Fruit fly (Drosophila melanogaster) whole organism, embryonic: ENCODE data around the gene CG1840.
A peak's percentile ranks its signal among the peaks of the same experiment; 100 is the strongest.

Experiments used
- B-H2 ChIP-seq: fragments of 200-800 bp; sonication (Bioruptor generic); optimal IDR thresholded peaks from 2 replicates; lab custom pipeline; 2018; ENCODE audit warnings: missing biosample characterization, mild to moderate bottlenecking, missing genetic modification characterization
- BEAF-32 ChIP-seq: fragments of 200-800 bp; sonication (Bioruptor generic); optimal IDR thresholded peaks from 3 replicates; lab custom pipeline; 2017; ENCODE audit warnings: missing biosample characterization, missing genetic modification characterization, mild to moderate bottlenecking, moderate library complexity, missing genetic modification reagents
- CG12744 ChIP-seq: fragments of 200-800 bp; sonication (Bioruptor generic); optimal IDR thresholded peaks from 2 replicates; lab custom pipeline; 2016; ENCODE audit warnings: missing biosample characterization, missing genetic modification characterization
- CG13624 ChIP-seq: fragments of 200-800 bp; sonication (Bioruptor generic); optimal IDR thresholded peaks from 2 replicates; lab custom pipeline; 2016; ENCODE audit warnings: missing biosample characterization, missing genetic modification characterization
- CG16779 ChIP-seq: fragments of 200-800 bp; sonication (Bioruptor generic); IDR thresholded peaks from 2 replicates; pipeline ENCODE4 v1.3.6; 2022; ENCODE audit warnings: missing biosample characterization, missing genetic modification characterization
- CG17612 ChIP-seq: fragments of 200-800 bp; sonication (Bioruptor generic); IDR thresholded peaks from 2 replicates; pipeline ENCODE4 v1.3.6; 2022; ENCODE audit warnings: missing biosample characterization, missing genetic modification characterization
- CG2116 ChIP-seq: fragments of 200-800 bp; sonication (Bioruptor generic); optimal IDR thresholded peaks from 3 replicates; lab custom pipeline; 2018; ENCODE audit warnings: missing biosample characterization, mild to moderate bottlenecking, missing genetic modification characterization
- CG2678 ChIP-seq: fragments of 200-800 bp; sonication (Bioruptor generic); optimal IDR thresholded peaks from 3 replicates; lab custom pipeline; 2019; ENCODE audit warnings: missing biosample characterization, mild to moderate bottlenecking, missing genetic modification characterization, moderate library complexity
- CG33557 ChIP-seq: fragments of 200-800 bp; sonication (Bioruptor generic); optimal IDR thresholded peaks from 2 replicates; lab custom pipeline; 2019; ENCODE audit warnings: missing biosample characterization, mild to moderate bottlenecking, missing genetic modification characterization, moderate library complexity
- CG8359 ChIP-seq: fragments of 200-800 bp; sonication (Bioruptor generic); optimal IDR thresholded peaks from 2 replicates; lab custom pipeline; 2017; ENCODE audit warnings: missing biosample characterization, mild to moderate bottlenecking, missing genetic modification characterization, borderline replicate concordance
- D19A ChIP-seq: fragments of 200-800 bp; optimal IDR thresholded peaks from 3 replicates; lab custom pipeline; 2019; ENCODE audit warnings: missing biosample characterization, mild to moderate bottlenecking, missing genetic modification characterization, moderate library complexity
- Dll ChIP-seq: fragments of 200-800 bp; sonication (Bioruptor generic); IDR thresholded peaks from 4 replicates; pipeline ENCODE4 v1.3.6; 2022; ENCODE audit warnings: missing biosample characterization, missing genetic modification characterization; ENCODE audit not compliant: partially characterized antibody
- Ets97D ChIP-seq: fragments of 200-800 bp; sonication (Bioruptor generic); optimal IDR thresholded peaks from 3 replicates; lab custom pipeline; 2016; ENCODE audit warnings: missing biosample characterization, missing genetic modification characterization
- Gug ChIP-seq: fragments of 200-800 bp; sonication (Bioruptor generic); IDR thresholded peaks from 4 replicates; pipeline ENCODE4 v1.3.6; 2022; ENCODE audit warnings: missing biosample characterization, missing genetic modification characterization
- HLH4C ChIP-seq: fragments of 200-800 bp; sonication (Bioruptor generic); IDR thresholded peaks from 3 replicates; pipeline ENCODE4 v1.3.6; 2022; ENCODE audit warnings: missing biosample characterization, missing genetic modification characterization; ENCODE audit not compliant: partially characterized antibody
- HmgZ ChIP-seq: fragments of 200-800 bp; sonication (Bioruptor generic); optimal IDR thresholded peaks from 2 replicates; lab custom pipeline; 2018; ENCODE audit warnings: missing biosample characterization, mild to moderate bottlenecking, missing genetic modification characterization
- Hr3 ChIP-seq: fragments of 200-800 bp; sonication (Bioruptor generic); optimal IDR thresholded peaks from 3 replicates; lab custom pipeline; 2016; ENCODE audit warnings: missing biosample characterization, missing genetic modification characterization
- MBD-R2 ChIP-seq: fragments of 200-800 bp; sonication (Bioruptor generic); IDR thresholded peaks from 2 replicates; pipeline ENCODE4 v1.3.6; 2022; ENCODE audit warnings: missing biosample characterization, missing genetic modification characterization
- Meics ChIP-seq: fragments of 200-800 bp; sonication (Bioruptor generic); optimal IDR thresholded peaks from 2 replicates; lab custom pipeline; 2017; ENCODE audit warnings: missing biosample characterization, mild to moderate bottlenecking, missing genetic modification characterization
- NfI ChIP-seq: fragments of 200-800 bp; sonication (Bioruptor generic); optimal IDR thresholded peaks from 3 replicates; lab custom pipeline; 2018; ENCODE audit warnings: missing biosample characterization, mild to moderate bottlenecking, missing genetic modification characterization, moderate library complexity
- Side ChIP-seq: fragments of 200-800 bp; sonication (Bioruptor generic); optimal IDR thresholded peaks from 2 replicates; lab custom pipeline; 2016; ENCODE audit warnings: missing biosample characterization, missing genetic modification characterization
- Taf1 ChIP-seq: fragments of 200-800 bp; sonication (Bioruptor generic); IDR thresholded peaks from 2 replicates; pipeline ENCODE4 v1.3.6; 2022; ENCODE audit warnings: missing biosample characterization, missing genetic modification characterization
- Tbp ChIP-seq: fragments of >200 bp; optimal IDR thresholded peaks from 2 replicates; lab custom pipeline; 2018; ENCODE audit warnings: missing biosample characterization, missing genetic modification characterization
- Trl ChIP-seq, 3 experiments: fragments of >200 bp in 2 of 3; fragments of 200-800 bp in 1 of 3; sonication (Bioruptor generic) in 1 of 3; optimal IDR thresholded peaks; 2 replicates in 1 of 3; 3 replicates in 2 of 3; lab custom pipeline; 2016 to 2017; ENCODE audit warnings: missing biosample characterization in 1 of 3, missing genetic modification characterization in 1 of 3
- Xrp1 ChIP-seq: fragments of 200-800 bp; sonication (Bioruptor generic); IDR thresholded peaks from 2 replicates; pipeline ENCODE4 v1.3.6; 2022; ENCODE audit warnings: missing biosample characterization, missing genetic modification characterization
- abd-A ChIP-seq: fragments of 200-800 bp; sonication (Bioruptor generic); optimal IDR thresholded peaks from 3 replicates; lab custom pipeline; 2019; ENCODE audit warnings: missing biosample characterization, mild to moderate bottlenecking, missing genetic modification characterization, moderate library complexity
- chif ChIP-seq, 2 experiments: fragments of 200-800 bp; sonication (Bioruptor generic); optimal IDR thresholded peaks; 3 replicates each; lab custom pipeline; 2016; ENCODE audit warnings: missing biosample characterization in 2 of 2, missing genetic modification characterization in 2 of 2
- crc ChIP-seq: fragments of 200-800 bp; sonication (Bioruptor generic); optimal IDR thresholded peaks from 2 replicates; lab custom pipeline; 2016; ENCODE audit warnings: missing biosample characterization, missing genetic modification characterization
- dan ChIP-seq: fragments of 200-800 bp; sonication (Bioruptor generic); IDR thresholded peaks from 2 replicates; pipeline ENCODE4 v1.3.6; 2022; ENCODE audit warnings: missing biosample characterization, missing genetic modification characterization
- disco-r ChIP-seq: fragments of 200-800 bp; sonication (Bioruptor generic); optimal IDR thresholded peaks from 2 replicates; lab custom pipeline; 2016; ENCODE audit warnings: missing biosample characterization, missing genetic modification characterization
- emc ChIP-seq: fragments of 200-800 bp; sonication (Bioruptor generic); optimal IDR thresholded peaks from 2 replicates; lab custom pipeline; 2016; ENCODE audit warnings: missing biosample characterization, missing genetic modification characterization
- esg ChIP-seq: fragments of 200-800 bp; sonication (Bioruptor generic); conservative IDR thresholded peaks from 2 replicates; pipeline ENCODE4 v1.3.6; 2022; ENCODE audit warnings: missing biosample characterization, missing genetic modification characterization
- eyg ChIP-seq: fragments of 200-800 bp; sonication (Bioruptor generic); optimal IDR thresholded peaks from 3 replicates; lab custom pipeline; 2016; ENCODE audit warnings: missing biosample characterization, missing genetic modification characterization
- fd96Cb ChIP-seq: fragments of 200-800 bp; sonication (Bioruptor generic); optimal IDR thresholded peaks from 2 replicates; lab custom pipeline; 2018; ENCODE audit warnings: missing biosample characterization, mild to moderate bottlenecking, missing genetic modification characterization, moderate library complexity
- gcm ChIP-seq: fragments of 200-800 bp; sonication (Bioruptor generic); optimal IDR thresholded peaks from 2 replicates; lab custom pipeline; 2019; ENCODE audit warnings: missing biosample characterization, mild to moderate bottlenecking, missing genetic modification characterization, moderate library complexity
- gsb-n ChIP-seq: fragments of 200-800 bp; sonication (Bioruptor generic); optimal IDR thresholded peaks from 3 replicates; lab custom pipeline; 2018; ENCODE audit warnings: missing biosample characterization, mild to moderate bottlenecking, missing genetic modification characterization
- gt ChIP-seq: fragments of 200-800 bp; sonication (Bioruptor generic); IDR thresholded peaks from 2 replicates; pipeline ENCODE4 v1.3.6; 2022; ENCODE audit warnings: missing biosample characterization, missing genetic modification characterization
- inv ChIP-seq: fragments of 200-800 bp; sonication (Bioruptor generic); IDR thresholded peaks from 2 replicates; pipeline ENCODE4 v1.3.6; 2022; ENCODE audit warnings: missing biosample characterization, missing genetic modification characterization; ENCODE audit not compliant: partially characterized antibody
- lilli ChIP-seq: fragments of 200-800 bp; sonication (Bioruptor generic); optimal IDR thresholded peaks from 3 replicates; lab custom pipeline; 2016; ENCODE audit warnings: missing biosample characterization, missing genetic modification characterization
- lola ChIP-seq, 3 experiments: fragments of >200 bp in 2 of 3; fragments of 200-800 bp in 1 of 3; sonication (Bioruptor generic) in 1 of 3; optimal IDR thresholded peaks; 2 replicates each; lab custom pipeline; 2017 to 2019; ENCODE audit warnings: missing biosample characterization in 3 of 3, missing genetic modification characterization in 3 of 3, mild to moderate bottlenecking in 1 of 3, moderate library complexity in 1 of 3
- otp ChIP-seq: fragments of 200-800 bp; sonication (Bioruptor generic); IDR thresholded peaks from 3 replicates; pipeline ENCODE4, ENCODE4 v1.3.6; 2022; ENCODE audit warnings: missing biosample characterization, missing genetic modification characterization
- ro ChIP-seq: fragments of 200-800 bp; sonication (Bioruptor generic); IDR thresholded peaks from 2 replicates; pipeline ENCODE4 v1.3.6; 2022; ENCODE audit warnings: missing biosample characterization, missing genetic modification characterization
- row ChIP-seq: fragments of 200-800 bp; sonication (Bioruptor generic); IDR thresholded peaks from 3 replicates; pipeline ENCODE4 v1.3.6; 2022; ENCODE audit warnings: missing biosample characterization, missing genetic modification characterization
- sima ChIP-seq: fragments of 200-800 bp; sonication (Bioruptor generic); optimal IDR thresholded peaks from 2 replicates; lab custom pipeline; 2016; ENCODE audit warnings: missing biosample characterization, missing genetic modification characterization
- slp2 ChIP-seq: fragments of 200-800 bp; sonication (Bioruptor generic); optimal IDR thresholded peaks from 2 replicates; lab custom pipeline; 2016; ENCODE audit warnings: missing biosample characterization, missing genetic modification characterization
- so ChIP-seq: fragments of 200-800 bp; sonication (Bioruptor generic); IDR thresholded peaks from 3 replicates; pipeline ENCODE4 v1.3.6; 2022; ENCODE audit warnings: missing biosample characterization, missing genetic modification characterization
- tll ChIP-seq, 2 experiments: fragments of 200-800 bp in 1 of 2; fragments of >200 bp in 1 of 2; sonication (Bioruptor generic) in 1 of 2; optimal IDR thresholded peaks; 2 replicates each; lab custom pipeline; 2017 to 2019; ENCODE audit warnings: missing biosample characterization in 2 of 2, missing genetic modification characterization in 2 of 2, mild to moderate bottlenecking in 1 of 2, moderate library complexity in 1 of 2
- tx ChIP-seq: fragments of 200-800 bp; sonication (Bioruptor generic); optimal IDR thresholded peaks from 2 replicates; lab custom pipeline; 2016; ENCODE audit warnings: missing biosample characterization, missing genetic modification characterization
- unc-4 ChIP-seq: fragments of 200-800 bp; sonication (Bioruptor generic); IDR thresholded peaks from 2 replicates; pipeline ENCODE4 v1.3.6; 2022; ENCODE audit warnings: missing biosample characterization, missing genetic modification characterization; ENCODE audit not compliant: partially characterized antibody
- wdn ChIP-seq: fragments of 200-800 bp; sonication (Bioruptor generic); IDR thresholded peaks from 2 replicates; pipeline ENCODE4 v1.3.6; 2022; ENCODE audit warnings: missing biosample characterization, missing genetic modification characterization
- zen2 ChIP-seq: fragments of 200-800 bp; sonication (Bioruptor generic); IDR thresholded peaks from 3 replicates; pipeline ENCODE4 v1.3.6; 2022; ENCODE audit warnings: missing biosample characterization, missing genetic modification characterization; ENCODE audit not compliant: partially characterized antibody

CG1840 gene

DNA sequence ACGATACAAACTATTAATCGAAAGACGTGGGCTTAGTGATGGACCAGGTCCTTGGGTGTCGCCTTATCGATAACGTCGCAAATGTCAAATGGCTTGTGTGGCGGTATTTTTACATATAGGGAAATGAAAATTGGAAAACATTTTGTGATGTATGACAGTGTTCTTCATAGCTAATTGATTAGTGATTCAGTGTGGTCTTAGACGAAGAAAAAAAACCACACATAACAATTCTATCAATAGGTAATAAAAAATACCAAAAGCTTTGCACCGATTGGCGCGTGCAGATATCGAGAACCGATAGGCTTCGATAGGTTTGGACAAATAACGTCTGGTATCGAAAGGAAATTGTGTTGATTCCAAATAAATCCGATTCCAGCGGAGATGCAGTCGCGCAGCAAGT is 19.3 kb upstream of the CG1840 start, which contains the start of the genes Nrd1 and CG1847 (continued):
- TF ChIP-seq Meics (GFP tag; lab: Kevin White, UChicago) (no peak), chif (GFP tag; optimal IDR thresholded peaks at IDR 0.05; lab: Kevin White, UChicago) (no peak), CG12744 (no peak), gcm (GFP tag; lab: Kevin White, UChicago) (no peak), row (0 out of 3 replicates have a peak, but pooled peaks have one; percentile 17), lola (GFP tag; optimal IDR thresholded peaks at IDR 0.05; lab: Kevin White, UChicago) (no peak), D19A (tag; lab: Kevin White, UChicago) (no peak), gt (GFP tag; lab: Robert Waterston, UW) (no peak), CG16779 (GFP tag; lab: Robert Waterston, UW) (no peak), crc (GFP tag; lab: Kevin White, UChicago) (no peak), fd96Cb (tag; lab: Kevin White, UChicago) (no peak), HmgZ (peak; percentile 5), sima (GFP tag; lab: Kevin White, UChicago) (no peak), so (GFP tag; lab: Robert Waterston, UW) (no peak), Hr3 (no peak), MBD-R2 (GFP tag; lab: Robert Waterston, UW) (peak; percentile 51), Gug (GFP tag; lab: Robert Waterston, UW) (no peak), lilli (GFP tag; lab: Kevin White, UChicago) (no peak), tx (GFP tag; lab: Kevin White, UChicago) (no peak), Tbp (GFP tag; lab: Kevin White, UChicago) (no peak), Trl (optimal IDR thresholded peaks at IDR 0.05; lab: Kevin White, UChicago) (no peak), Trl (GFP tag; optimal IDR thresholded peaks at IDR 0.05; lab: Kevin White, UChicago) (no peak), gsb-n (tag; lab: Kevin White, UChicago) (no peak), Ets97D (peak; percentile 17), abd-A (tag; lab: Kevin White, UChicago) (no peak), NfI (GFP tag; lab: Kevin White, UChicago) (no peak), CG2678 (tag; lab: Kevin White, UChicago) (no peak), eyg (no peak), CG13624 (GFP tag; lab: Kevin White, UChicago) (no peak), HLH4C (GFP tag; lab: Robert Waterston, UW) (peak; percentile 95), esg (GFP tag; lab: Robert Waterston, UW) (no peak), CG8359 (GFP tag; lab: Kevin White, UChicago) (no peak), Taf1 (GFP tag; lab: Robert Waterston, UW) (no peak), inv (GFP tag; lab: Robert Waterston, UW) (peak; percentile 67), unc-4 (GFP tag; lab: Robert Waterston, UW) (peak; percentile 78), slp2 (GFP tag; lab: Kevin White, UChicago) (no peak), disco-r (no peak), CG17612 (GFP tag; lab: Robert Waterston, UW) (no peak), ro (no peak), wdn (GFP tag; lab: Robert Waterston, UW) (no peak), otp (no peak), emc (GFP tag; lab: Kevin White, UChicago) (no peak), CG33557 (no peak), B-H2 (GFP tag; lab: Kevin White, UChicago) (no peak), Dll (GFP tag; lab: Robert Waterston, UW) (peak; percentile 83; the same call in 3 of the 4 replicates), tll (GFP tag; optimal IDR thresholded peaks at IDR 0.05; lab: Kevin White, UChicago) (no peak), CG2116 (GFP tag; lab: Kevin White, UChicago) (peak; percentile 82), Xrp1 (GFP tag; lab: Robert Waterston, UW) (no peak), zen2 (GFP tag; lab: Robert Waterston, UW) (peak; percentile 63; the same call in 1 of the 3 replicates), dan (GFP tag; lab: Robert Waterston, UW) (no peak), Side (GFP tag; lab: Kevin White, UChicago) (no peak), BEAF-32 (GFP tag; lab: Kevin White, UChicago) (peak; percentile 72)
